Worm (Caenorhabditis elegans) whole organism, L4 larva: Measurements from ENCODE around the gene cdh-9.

Experiments used
- D1046.2 ChIP-seq: fragments of 200-800 bp; sonication (Bioruptor generic); IDR thresholded peaks from 2 replicates; pipeline ENCODE4 v1.3.6; 2022; ENCODE audit warnings: missing genetic modification characterization, missing compliant biosample characterization
- F10B5.3 ChIP-seq: sonication (generic microtip); optimal IDR thresholded peaks from 2 replicates; lab custom pipeline; 2016; ENCODE audit warnings: mild to moderate bottlenecking, missing genetic modification characterization, missing compliant biosample characterization
- F26F4.8 ChIP-seq: fragments of 200-800 bp; sonication (Bioruptor generic); conservative IDR thresholded peaks from 2 replicates; pipeline ENCODE4 v1.3.6; 2022; ENCODE audit warnings: missing genetic modification characterization, missing compliant biosample characterization
- F37D6.2 ChIP-seq: sonication (generic microtip); optimal IDR thresholded peaks from 2 replicates; lab custom pipeline; 2016; ENCODE audit warnings: mild to moderate bottlenecking, missing genetic modification characterization, missing compliant biosample characterization
- T26A8.4 ChIP-seq: fragments of 200-800 bp; sonication (Bioruptor generic); IDR thresholded peaks from 2 replicates; pipeline ENCODE4 v1.3.6; 2022; ENCODE audit warnings: missing genetic modification characterization, missing compliant biosample characterization
- Y105C5A.15 ChIP-seq: fragments of 200-800 bp; sonication (Bioruptor generic); IDR thresholded peaks from 2 replicates; pipeline ENCODE4 v1.3.6; 2022; ENCODE audit warnings: missing genetic modification characterization, missing compliant biosample characterization
- Y48G9A.11 ChIP-seq: fragments of 200-800 bp; sonication (Bioruptor generic); IDR thresholded peaks from 2 replicates; pipeline ENCODE4 v1.3.6; 2022; ENCODE audit warnings: missing genetic modification reagents, missing genetic modification characterization, missing compliant biosample characterization
- ZK546.5 ChIP-seq, 2 experiments: sonication (generic microtip); optimal IDR thresholded peaks; 2 replicates each; lab custom pipeline; 2017; ENCODE audit warnings: missing biosample characterization in 2 of 2, missing genetic modification characterization in 2 of 2
- aha-1 ChIP-seq: fragments of 150-350 bp; peaks from one replicate; lab custom pipeline; 2014; ENCODE audit warnings: missing biosample characterization, missing genetic modification characterization
- attf-4 ChIP-seq: sonication (generic microtip); optimal IDR thresholded peaks from 3 replicates; lab custom pipeline; 2017; ENCODE audit warnings: missing biosample characterization, missing genetic modification characterization
- ceh-20 ChIP-seq: fragments of 200-800 bp; sonication (Bioruptor generic); IDR thresholded peaks from 2 replicates; pipeline ENCODE4 v1.3.6; 2022; ENCODE audit warnings: missing genetic modification reagents, missing genetic modification characterization, missing compliant biosample characterization
- ceh-32 ChIP-seq: sonication (generic microtip); optimal IDR thresholded peaks from 2 replicates; lab custom pipeline; 2016; ENCODE audit warnings: mild to moderate bottlenecking, missing genetic modification characterization, missing compliant biosample characterization; ENCODE audit not compliant: poor library complexity
- ces-1 ChIP-seq: fragments of 150-350 bp; sonication (generic microtip); optimal IDR thresholded peaks from 4 replicates; lab custom pipeline; 2014; ENCODE audit warnings: missing biosample characterization, missing genetic modification reagents, missing genetic modification characterization
- daf-8 ChIP-seq: fragments of 200-800 bp; sonication (Bioruptor generic); IDR thresholded peaks from 2 replicates; pipeline ENCODE4 v1.3.6; 2022; ENCODE audit warnings: missing genetic modification characterization, missing compliant biosample characterization
- dmd-6 ChIP-seq: fragments of 200-800 bp; sonication (Bioruptor generic); IDR thresholded peaks from 2 replicates; pipeline ENCODE4 v1.3.6; 2022; ENCODE audit warnings: missing genetic modification reagents, missing genetic modification characterization, missing compliant biosample characterization
- dpl-1 ChIP-seq: fragments of 150-350 bp; optimal IDR thresholded peaks from 2 replicates; lab custom pipeline; 2014; ENCODE audit warnings: missing biosample characterization, missing genetic modification reagents, missing genetic modification characterization
- duxl-1 ChIP-seq: sonication (generic microtip); optimal IDR thresholded peaks from 2 replicates; lab custom pipeline; 2016; ENCODE audit warnings: mild to moderate bottlenecking, missing genetic modification characterization, moderate library complexity, missing compliant biosample characterization; ENCODE audit not compliant: poor library complexity
- egl-27 ChIP-seq: sonication (generic microtip); optimal IDR thresholded peaks from 3 replicates; lab custom pipeline; 2017; ENCODE audit warnings: missing biosample characterization, missing genetic modification reagents, missing genetic modification characterization
- gei-8 ChIP-seq: fragments of 200-800 bp; sonication (Bioruptor generic); optimal IDR thresholded peaks from 2 replicates; lab custom pipeline; 2018; ENCODE audit warnings: mild to moderate bottlenecking, missing genetic modification characterization, missing compliant biosample characterization
- hmg-1.1 ChIP-seq: fragments of 200-800 bp; sonication (Bioruptor generic); IDR thresholded peaks from 2 replicates; pipeline ENCODE4 v1.3.6; 2022; ENCODE audit warnings: missing genetic modification reagents, missing genetic modification characterization, missing compliant biosample characterization
- jun-1 ChIP-seq: fragments of 150-350 bp; optimal IDR thresholded peaks from 2 replicates; lab custom pipeline; 2014; ENCODE audit warnings: missing biosample characterization, missing genetic modification reagents, missing genetic modification characterization
- lim-7 ChIP-seq: fragments of 200-800 bp; sonication (Bioruptor generic); IDR thresholded peaks from 2 replicates; pipeline ENCODE4 v1.3.6; 2022; ENCODE audit warnings: missing genetic modification characterization, missing compliant biosample characterization
- lin-1 ChIP-seq: fragments of 200-800 bp; sonication (Bioruptor generic); IDR thresholded peaks from 2 replicates; pipeline ENCODE4 v1.3.6; 2022; ENCODE audit warnings: missing genetic modification reagents, missing genetic modification characterization, missing compliant biosample characterization
- lin-13 ChIP-seq: fragments of 150-350 bp; optimal IDR thresholded peaks from 2 replicates; lab custom pipeline; 2014; ENCODE audit warnings: missing biosample characterization, missing genetic modification reagents, missing genetic modification characterization
- lin-29 ChIP-seq: fragments of 200-800 bp; sonication (Bioruptor generic); IDR thresholded peaks from 2 replicates; pipeline ENCODE4 v1.3.6; 2022; ENCODE audit warnings: missing genetic modification reagents, missing genetic modification characterization, missing compliant biosample characterization
- lin-39 ChIP-seq: fragments of 150-350 bp; optimal IDR thresholded peaks from 2 replicates; lab custom pipeline; 2014; ENCODE audit warnings: missing biosample characterization, missing genetic modification reagents, missing genetic modification characterization
- mdt-29 ChIP-seq: fragments of 200-800 bp; sonication (Bioruptor generic); IDR thresholded peaks from 2 replicates; pipeline ENCODE4 v1.3.6; 2022; ENCODE audit warnings: missing genetic modification reagents, missing genetic modification characterization, missing compliant biosample characterization
- mep-1 ChIP-seq: fragments of 150-350 bp; sonication (generic microtip); optimal IDR thresholded peaks from 3 replicates; lab custom pipeline; 2014; ENCODE audit warnings: missing biosample characterization, missing genetic modification characterization
- mes-2 ChIP-seq: sonication (generic microtip); optimal IDR thresholded peaks from 2 replicates; lab custom pipeline; 2016; ENCODE audit warnings: missing genotype, mild to moderate bottlenecking, missing genetic modification characterization, missing compliant biosample characterization; ENCODE audit not compliant: poor library complexity, severe bottlenecking
- mxl-3 ChIP-seq: fragments of 200-800 bp; sonication (Bioruptor generic); optimal IDR thresholded peaks from 2 replicates; lab custom pipeline; 2018; ENCODE audit warnings: mild to moderate bottlenecking, missing genetic modification characterization, missing compliant biosample characterization
- nhr-10 ChIP-seq: fragments of 150-350 bp; optimal IDR thresholded peaks from 2 replicates; lab custom pipeline; 2014; ENCODE audit warnings: missing biosample characterization, missing genetic modification characterization
- nhr-237 ChIP-seq: sonication (generic microtip); optimal IDR thresholded peaks from 2 replicates; lab custom pipeline; 2017; ENCODE audit warnings: missing biosample characterization, missing genetic modification characterization
- nhr-42 ChIP-seq: fragments of 200-800 bp; sonication (Bioruptor generic); IDR thresholded peaks from 2 replicates; pipeline ENCODE4 v1.3.6; 2022; ENCODE audit warnings: missing genetic modification characterization, missing compliant biosample characterization
- nhr-6 ChIP-seq: fragments of 150-350 bp; optimal IDR thresholded peaks from 2 replicates; lab custom pipeline; 2014; ENCODE audit warnings: missing biosample characterization, missing genetic modification characterization
- nhr-76 ChIP-seq: fragments of 150-350 bp; optimal IDR thresholded peaks from 2 replicates; lab custom pipeline; 2014; ENCODE audit warnings: missing biosample characterization, missing genetic modification characterization
- nhr-77 ChIP-seq: fragments of 150-350 bp; optimal IDR thresholded peaks from 2 replicates; lab custom pipeline; 2014; ENCODE audit warnings: missing biosample characterization, missing genetic modification characterization
- pqm-1 ChIP-seq: sonication (generic microtip); optimal IDR thresholded peaks from 2 replicates; lab custom pipeline; 2017; ENCODE audit warnings: missing biosample characterization, missing genetic modification characterization
- rbr-2 ChIP-seq: sonication (generic microtip); optimal IDR thresholded peaks from 2 replicates; lab custom pipeline; 2016; ENCODE audit warnings: missing genotype, missing genetic modification characterization, missing compliant biosample characterization
- sdz-12 ChIP-seq: fragments of 200-800 bp; sonication (Bioruptor generic); optimal IDR thresholded peaks from 2 replicates; lab custom pipeline; 2018; ENCODE audit warnings: mild to moderate bottlenecking, missing genetic modification characterization, missing compliant biosample characterization
- skn-1 ChIP-seq: fragments of 150-350 bp; optimal IDR thresholded peaks from 2 replicates; lab custom pipeline; 2014; ENCODE audit warnings: missing biosample characterization, missing genetic modification characterization
- spr-3 ChIP-seq: fragments of 200-800 bp; sonication (Bioruptor generic); optimal IDR thresholded peaks from 2 replicates; lab custom pipeline; 2018; ENCODE audit warnings: mild to moderate bottlenecking, missing genetic modification characterization, missing compliant biosample characterization
- tag-97 ChIP-seq: fragments of 200-800 bp; sonication (Bioruptor generic); IDR thresholded peaks from 2 replicates; pipeline ENCODE4 v1.3.6; 2022; ENCODE audit warnings: missing genetic modification characterization, missing compliant biosample characterization
- unc-39 ChIP-seq: sonication (generic microtip); optimal IDR thresholded peaks from 2 replicates; lab custom pipeline; 2017; ENCODE audit warnings: missing biosample characterization, missing genetic modification characterization
- vab-7 ChIP-seq: fragments of 200-800 bp; sonication (Bioruptor generic); IDR thresholded peaks from 2 replicates; pipeline ENCODE4 v1.3.6; 2022; ENCODE audit warnings: missing genetic modification reagents, missing genetic modification characterization, missing compliant biosample characterization

Gene cdh-9

ce11 chrX:16604566-16604965 is 9.5 kb downstream of the cdh-9 start (continued):
- TF ChIP-seq tag-97 (GFP tag; lab: Robert Waterston, UW): no peak
- peak; percentile 65; the same call in 1 of the 2 replicates for TF ChIP-seq F26F4.8
- no peak for TF ChIP-seq nhr-76 (tag; lab: Kevin White, UChicago)
- peak; percentile 31 for TF ChIP-seq F37D6.2
- TF ChIP-seq ces-1 (GFP tag; lab: Kevin White, UChicago): no peak
- peak; percentile 78 for TF ChIP-seq mes-2 (tag; lab: Kevin White, UChicago)
- no peak for TF ChIP-seq nhr-237
- no peak for TF ChIP-seq attf-4 (tag; lab: Kevin White, UChicago)
- TF ChIP-seq jun-1 (tag; lab: Kevin White, UChicago): no peak
- peak; percentile 8 for TF ChIP-seq ceh-32
- no peak for TF ChIP-seq pqm-1 (tag; lab: Kevin White, UChicago)
- TF ChIP-seq egl-27 (tag; lab: Kevin White, UChicago): no peak
- peak; percentile 41 for TF ChIP-seq nhr-77 (tag; lab: Kevin White, UChicago)
- peak; percentile 79 for TF ChIP-seq vab-7
- peak; percentile 56 for TF ChIP-seq rbr-2 (tag; lab: Kevin White, UChicago)
- TF ChIP-seq unc-39 (tag; lab: Kevin White, UChicago): no peak
- TF ChIP-seq lin-39 (tag; lab: Kevin White, UChicago): no peak
- peak; percentile 12 for TF ChIP-seq lin-13 (GFP tag; lab: Kevin White, UChicago)
- TF ChIP-seq mxl-3: peak; percentile 56
- TF ChIP-seq D1046.2: 0 out of 2 replicates have a peak, but pooled peaks have one; percentile 64
- peak; percentile 64 for TF ChIP-seq gei-8 (GFP tag; lab: Kevin White, UChicago)
- TF ChIP-seq lin-1 (GFP tag; lab: Robert Waterston, UW): peak; percentile 73
- TF ChIP-seq dmd-6 (GFP tag; lab: Robert Waterston, UW): peak; percentile 65
- TF ChIP-seq lim-7 (GFP tag; lab: Robert Waterston, UW): peak; percentile 82
- TF ChIP-seq hmg-1.1 (GFP tag; lab: Robert Waterston, UW): peak; percentile 85
- no peak for TF ChIP-seq sdz-12 (GFP tag; lab: Kevin White, UChicago)
- TF ChIP-seq mdt-29 (GFP tag; lab: Robert Waterston, UW): peak; percentile 54; the same call in 1 of the 2 replicates
- TF ChIP-seq T26A8.4 (GFP tag; lab: Robert Waterston, UW): peak; percentile 65; the same call in 1 of the 2 replicates
- no peak for TF ChIP-seq nhr-10
- TF ChIP-seq, all 104 proteins: peak for 61

- no peak for TF ChIP-seq mes-2 (tag; lab: Kevin White, UChicago)
- peak; percentile 51 for TF ChIP-seq aha-1 (tag; lab: Kevin White, UChicago)
These were observed 12.1 kb downstream of the cdh-9 start for ce11 chrX:16607128-16607527.

ce11 chrX:16609424-16609823 is 14.4 kb downstream of the cdh-9 start, which contains the start of gene F59C12.3:
Gene F59C12.3, minus strand, starts transcription at chrX:16609524.
- TF ChIP-seq lin-29 (no peak), gei-8 (GFP tag; lab: Kevin White, UChicago) (no peak), unc-39 (tag; lab: Kevin White, UChicago) (no peak), mes-2 (tag; lab: Kevin White, UChicago) (no peak), F10B5.3 (tag; lab: Kevin White, UChicago) (no peak), nhr-76 (tag; lab: Kevin White, UChicago) (no peak), nhr-237 (no peak), mxl-3 (no peak)

ce11 chrX:16611333-16612043 is 16.5 kb downstream of the cdh-9 start:
- no peak for TF ChIP-seq sdz-12 (GFP tag; lab: Kevin White, UChicago)
- no peak for TF ChIP-seq F26F4.8
- TF ChIP-seq pqm-1 (tag; lab: Kevin White, UChicago): no peak
- TF ChIP-seq dmd-6 (GFP tag; lab: Robert Waterston, UW): no peak
- no peak for TF ChIP-seq nhr-42 (GFP tag; lab: Robert Waterston, UW)
- TF ChIP-seq mes-2 (tag; lab: Kevin White, UChicago): peak; percentile 37
- TF ChIP-seq spr-3: no peak
- peak; percentile 46 for TF ChIP-seq hmg-1.1 (GFP tag; lab: Robert Waterston, UW)
- no peak for TF ChIP-seq Y48G9A.11 (GFP tag; lab: Robert Waterston, UW)
- no peak for TF ChIP-seq dpl-1
- TF ChIP-seq ZK546.5 (tag; optimal IDR thresholded peaks at IDR 0.05; lab: Kevin White, UChicago): no peak
- TF ChIP-seq daf-8 (GFP tag; lab: Robert Waterston, UW): no peak
- no peak for TF ChIP-seq lin-1 (GFP tag; lab: Robert Waterston, UW)
- no peak for TF ChIP-seq Y105C5A.15 (GFP tag; lab: Robert Waterston, UW)
- TF ChIP-seq skn-1 (tag; lab: Kevin White, UChicago): no peak
- no peak for TF ChIP-seq nhr-6 (tag; lab: Kevin White, UChicago)
- no peak for TF ChIP-seq ceh-20 (GFP tag; lab: Robert Waterston, UW)
- TF ChIP-seq lim-7 (GFP tag; lab: Robert Waterston, UW): no peak
- TF ChIP-seq mep-1 (tag; lab: Kevin White, UChicago): peak; percentile 7
- TF ChIP-seq nhr-77 (tag; lab: Kevin White, UChicago): no peak
- TF ChIP-seq duxl-1: no peak
- peak; percentile 35 for TF ChIP-seq rbr-2 (tag; lab: Kevin White, UChicago)
